Worm (Caenorhabditis elegans) whole organism, L2 larva: ENCODE results near the gene F08H9.4.

Experiments
- C34F6.9 ChIP-seq: fragments of 150-350 bp; optimal IDR thresholded peaks from 2 replicates; lab custom pipeline; 2014; ENCODE audit warnings: missing biosample characterization, missing genetic modification characterization
- F13H6.1 ChIP-seq: sonication (generic microtip); optimal IDR thresholded peaks from 2 replicates; lab custom pipeline; 2016; ENCODE audit warnings: missing genetic modification characterization, missing compliant biosample characterization
- R02D3.7 ChIP-seq: fragments of 150-350 bp; optimal IDR thresholded peaks from 2 replicates; lab custom pipeline; 2014; ENCODE audit warnings: missing biosample characterization, missing genetic modification characterization
- ZK546.5 ChIP-seq: sonication (generic microtip); optimal IDR thresholded peaks from 2 replicates; lab custom pipeline; 2017; ENCODE audit warnings: missing biosample characterization, missing genetic modification characterization
- aly-2 ChIP-seq: fragments of 150-350 bp; optimal IDR thresholded peaks from 2 replicates; lab custom pipeline; 2014; ENCODE audit warnings: missing biosample characterization, missing genetic modification characterization
- dmd-4 ChIP-seq: sonication (generic microtip); optimal IDR thresholded peaks from 2 replicates; lab custom pipeline; 2017; ENCODE audit warnings: missing biosample characterization, missing genetic modification characterization
- elt-3 ChIP-seq: sonication (generic microtip); optimal IDR thresholded peaks from 2 replicates; lab custom pipeline; 2017; ENCODE audit warnings: missing biosample characterization, missing genetic modification characterization
- fos-1 ChIP-seq: fragments of 150-350 bp; optimal IDR thresholded peaks from 2 replicates; lab custom pipeline; 2014; ENCODE audit warnings: missing biosample characterization, missing genetic modification characterization
- lsy-2 ChIP-seq, 2 experiments: fragments of 150-350 bp in 1 of 2; sonication (generic microtip) in 1 of 2; optimal IDR thresholded peaks; 2 replicates each; lab custom pipeline; 2014 to 2017; ENCODE audit warnings: missing biosample characterization in 2 of 2, missing genetic modification characterization in 2 of 2
- mbf-1 ChIP-seq: sonication (generic microtip); optimal IDR thresholded peaks from 2 replicates; lab custom pipeline; 2017; ENCODE audit warnings: missing biosample characterization, missing genetic modification characterization
- nhr-21 ChIP-seq: fragments of 150-350 bp; optimal IDR thresholded peaks from 2 replicates; lab custom pipeline; 2014; ENCODE audit warnings: missing biosample characterization, missing genetic modification characterization
- nhr-25 ChIP-seq: fragments of 150-350 bp; sonication (generic microtip); optimal IDR thresholded peaks from 3 replicates; lab custom pipeline; 2014; ENCODE audit warnings: missing biosample characterization, missing genetic modification characterization
- nhr-6 ChIP-seq: fragments of 150-350 bp; optimal IDR thresholded peaks from 2 replicates; lab custom pipeline; 2014; ENCODE audit warnings: missing biosample characterization, missing genetic modification characterization
- sem-4 ChIP-seq: fragments of 150-350 bp; optimal IDR thresholded peaks from 2 replicates; lab custom pipeline; 2014; ENCODE audit warnings: missing biosample characterization, missing genetic modification reagents, missing genetic modification characterization
- sma-9 ChIP-seq, 2 experiments: fragments of 150-350 bp in 1 of 2; sonication (generic microtip) in 1 of 2; optimal IDR thresholded peaks; 2 replicates each; lab custom pipeline; 2014 to 2016; ENCODE audit warnings: missing genetic modification characterization in 2 of 2, mild to moderate bottlenecking in 1 of 2, missing biosample characterization in 1 of 2, missing compliant biosample characterization in 1 of 2, missing genetic modification reagents in 1 of 2, moderate library complexity in 1 of 2
- snpc-4 ChIP-seq: fragments of 150-350 bp; optimal IDR thresholded peaks from 2 replicates; lab custom pipeline; 2014; ENCODE audit warnings: missing biosample characterization, missing genetic modification characterization
- zag-1 ChIP-seq: fragments of 150-350 bp; optimal IDR thresholded peaks from 2 replicates; lab custom pipeline; 2014; ENCODE audit warnings: missing biosample characterization, missing genetic modification characterization

Gene F08H9.4

DNA sequence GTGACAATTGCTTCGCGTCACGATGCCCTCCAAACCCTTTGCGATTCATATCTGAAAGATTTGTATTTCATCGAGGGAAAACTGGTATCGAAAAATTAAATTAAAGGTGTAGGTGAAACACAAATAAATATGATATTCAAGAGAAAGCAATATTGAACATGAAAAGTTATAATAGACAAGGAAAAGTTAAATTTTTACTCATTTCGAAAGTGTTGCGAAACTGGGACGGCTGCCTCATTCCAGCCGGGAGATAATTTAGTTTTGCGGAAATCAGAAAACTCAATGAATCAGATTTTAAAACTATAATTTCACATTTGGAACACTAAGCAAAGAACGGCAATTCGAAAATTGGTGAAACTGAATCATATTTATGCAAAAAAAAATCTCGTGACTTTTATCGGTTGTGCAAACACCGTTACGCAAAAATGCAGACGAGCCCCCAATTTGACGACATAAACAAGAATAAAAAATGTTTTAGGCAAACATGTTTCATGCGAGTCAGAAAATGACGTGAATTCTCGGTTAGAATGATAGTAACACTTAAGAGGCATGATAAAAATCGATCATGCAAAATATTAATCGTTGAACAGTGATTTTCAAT lies 49.2 kb downstream of the F08H9.4 start, which contains the start of the genes nxf-1 and C15H11.11 (continued):
- TF ChIP-seq F13H6.1 (tag; lab: Kevin White, UChicago): peak; percentile 60
- no peak for TF ChIP-seq aly-2
- TF ChIP-seq lsy-2 (tag; optimal IDR thresholded peaks at IDR 0.05; lab: Kevin White, UChicago): peak; percentile 71 to 88
- TF ChIP-seq mbf-1 (tag; lab: Kevin White, UChicago): no peak
- TF ChIP-seq ZK546.5 (tag; lab: Kevin White, UChicago): no peak
- no peak for TF ChIP-seq elt-3 (tag; lab: Kevin White, UChicago)
- no peak for TF ChIP-seq dmd-4
- TF ChIP-seq C34F6.9 (tag; lab: Kevin White, UChicago): peak; percentile 84
- peak; percentile 30 for TF ChIP-seq sem-4 (tag; lab: Kevin White, UChicago)
- TF ChIP-seq snpc-4 (tag; lab: Kevin White, UChicago): peak; percentile 19
- no peak for TF ChIP-seq R02D3.7 (tag; lab: Kevin White, UChicago)
- TF ChIP-seq zag-1: no peak
- TF ChIP-seq nhr-21 (tag; lab: Kevin White, UChicago): peak; percentile 36
- TF ChIP-seq nhr-6 (tag; lab: Kevin White, UChicago): no peak
- TF ChIP-seq, all 48 proteins: peak for 17

DNA sequence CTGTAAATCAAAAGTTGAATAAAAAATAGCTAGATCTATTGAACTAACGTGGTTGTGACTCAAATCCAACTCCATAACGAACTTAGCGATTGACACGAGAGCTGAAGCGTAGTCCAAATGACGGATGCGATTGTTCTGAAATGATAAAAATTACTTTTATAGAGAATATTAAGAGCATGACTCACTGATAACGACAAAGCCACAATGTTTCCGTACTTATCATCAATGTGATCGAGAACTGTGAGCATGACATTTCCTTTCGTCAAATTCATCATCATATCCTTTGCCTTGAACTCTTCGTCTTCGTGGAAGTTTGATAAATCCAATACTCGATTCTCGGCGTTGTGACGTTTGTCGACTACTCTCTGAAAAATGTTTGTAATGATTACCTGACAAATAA lies 50.2 kb downstream of the F08H9.4 start:
- TF ChIP-seq fos-1 (peak; percentile 93), sma-9 (GFP tag; optimal IDR thresholded peaks at IDR 0.05; lab: Kevin White, UChicago) (no peak), sma-9 (tag; optimal IDR thresholded peaks at IDR 0.05; lab: Kevin White, UChicago) (no peak), nhr-25 (tag; lab: Kevin White, UChicago) (no peak), F13H6.1 (tag; lab: Kevin White, UChicago) (no peak)
